Fruit fly (Drosophila melanogaster) whole organism, embryonic: ENCODE measurements around the gene Blimp-1.
A peak's percentile ranks its signal among the peaks of the same experiment; 100 is the strongest.

ENCODE experiments used
- CG11398 ChIP-seq: fragments of 200-800 bp; sonication (Bioruptor generic); optimal IDR thresholded peaks from 2 replicates; lab custom pipeline; 2016; ENCODE audit warnings: missing biosample characterization, missing genetic modification characterization
- CG12769 ChIP-seq: fragments of 200-800 bp; sonication (Bioruptor generic); optimal IDR thresholded peaks from 2 replicates; lab custom pipeline; 2019; ENCODE audit warnings: missing biosample characterization, mild to moderate bottlenecking, missing genetic modification characterization, moderate library complexity
- CG14860 ChIP-seq: fragments of 200-800 bp; sonication (Bioruptor generic); IDR thresholded peaks from 3 replicates; pipeline ENCODE4 v1.3.6; 2022; ENCODE audit warnings: missing biosample characterization, missing genetic modification characterization; ENCODE audit not compliant: partially characterized antibody
- CG15601 ChIP-seq: fragments of 200-800 bp; sonication (Bioruptor generic); optimal IDR thresholded peaks from 3 replicates; lab custom pipeline; 2019; ENCODE audit warnings: missing biosample characterization, mild to moderate bottlenecking, missing genetic modification characterization, moderate library complexity
- CG15696 ChIP-seq: fragments of 200-800 bp; sonication (Bioruptor generic); optimal IDR thresholded peaks from 2 replicates; lab custom pipeline; 2019; ENCODE audit warnings: missing biosample characterization, mild to moderate bottlenecking, missing genetic modification characterization, moderate library complexity
- CG16815 ChIP-seq: fragments of 200-800 bp; sonication (Bioruptor generic); optimal IDR thresholded peaks from 3 replicates; lab custom pipeline; 2017; ENCODE audit warnings: missing biosample characterization, mild to moderate bottlenecking, missing genetic modification characterization
- CG1792 ChIP-seq: fragments of 200-800 bp; sonication (Bioruptor generic); optimal IDR thresholded peaks from 2 replicates; lab custom pipeline; 2016; ENCODE audit warnings: missing biosample characterization, missing genetic modification characterization
- CG18619 ChIP-seq: fragments of 200-800 bp; sonication (Bioruptor generic); optimal IDR thresholded peaks from 3 replicates; lab custom pipeline; 2017; ENCODE audit warnings: missing biosample characterization, mild to moderate bottlenecking, missing genetic modification characterization
- CG2129 ChIP-seq: fragments of 200-800 bp; sonication (Bioruptor generic); IDR thresholded peaks from 2 replicates; pipeline ENCODE4 v1.3.6; 2022; ENCODE audit warnings: missing biosample characterization, missing genetic modification characterization; ENCODE audit not compliant: partially characterized antibody
- CG30020 ChIP-seq: fragments of 200-800 bp; optimal IDR thresholded peaks from 2 replicates; lab custom pipeline; 2019; ENCODE audit warnings: missing biosample characterization, mild to moderate bottlenecking, missing genetic modification characterization, moderate library complexity
- CG3163 ChIP-seq: fragments of 200-800 bp; sonication (Bioruptor generic); optimal IDR thresholded peaks from 3 replicates; lab custom pipeline; 2016; ENCODE audit warnings: missing biosample characterization, missing genetic modification characterization
- CG32772 ChIP-seq: fragments of 200-800 bp; sonication (Bioruptor generic); IDR thresholded peaks from 2 replicates; pipeline ENCODE4 v1.3.6; 2022; ENCODE audit warnings: missing biosample characterization, missing genetic modification characterization
- CG42726 ChIP-seq: fragments of 200-800 bp; sonication (Bioruptor generic); IDR thresholded peaks from 2 replicates; pipeline ENCODE4 v1.3.6; 2022; ENCODE audit warnings: missing biosample characterization, missing genetic modification characterization; ENCODE audit not compliant: partially characterized antibody
- CG7372 ChIP-seq: fragments of 200-800 bp; sonication (Bioruptor generic); IDR thresholded peaks from 2 replicates; pipeline ENCODE4 v1.3.6; 2022; ENCODE audit warnings: missing biosample characterization, missing genetic modification characterization
- CG8281 ChIP-seq: fragments of 200-800 bp; sonication (Bioruptor generic); optimal IDR thresholded peaks from 2 replicates; lab custom pipeline; 2018; ENCODE audit warnings: missing biosample characterization, mild to moderate bottlenecking, missing genetic modification characterization, moderate library complexity
- CG8765 ChIP-seq: fragments of 200-800 bp; sonication (Bioruptor generic); IDR thresholded peaks from 2 replicates; pipeline ENCODE4 v1.3.6; 2022; ENCODE audit warnings: missing biosample characterization, missing genetic modification characterization
- CG9215 ChIP-seq: fragments of 200-800 bp; sonication (Bioruptor generic); IDR thresholded peaks from 2 replicates; pipeline ENCODE4 v1.3.6; 2022; ENCODE audit warnings: missing biosample characterization, missing genetic modification characterization
- CrebB ChIP-seq: fragments of 200-800 bp; sonication (Bioruptor generic); optimal IDR thresholded peaks from 3 replicates; lab custom pipeline; 2018; ENCODE audit warnings: missing biosample characterization, mild to moderate bottlenecking, missing genetic modification characterization
- Doc2 ChIP-seq: fragments of 200-800 bp; sonication (Bioruptor generic); IDR thresholded peaks from 2 replicates; pipeline ENCODE4 v1.3.6; 2022; ENCODE audit warnings: missing biosample characterization, missing genetic modification characterization
- E2f2 ChIP-seq: fragments of 200-800 bp; sonication (Bioruptor generic); IDR thresholded peaks from 2 replicates; pipeline ENCODE4 v1.3.6; 2022; ENCODE audit warnings: missing biosample characterization, missing genetic modification characterization
- Hmx ChIP-seq: fragments of 200-800 bp; sonication (Bioruptor generic); optimal IDR thresholded peaks from 2 replicates; lab custom pipeline; 2016; ENCODE audit warnings: missing biosample characterization, missing genetic modification characterization
- Jarid2 ChIP-seq: fragments of 200-800 bp; sonication (Bioruptor generic); optimal IDR thresholded peaks from 3 replicates; lab custom pipeline; 2017; ENCODE audit warnings: mild to moderate bottlenecking, missing biosample characterization, missing genetic modification reagents, missing genetic modification characterization
- Lpt ChIP-seq: fragments of >200 bp; optimal IDR thresholded peaks from 2 replicates; lab custom pipeline; 2018; ENCODE audit warnings: missing biosample characterization, missing genetic modification characterization
- Med ChIP-seq: fragments of 200-800 bp; sonication (Bioruptor generic); peaks from one replicate; lab custom pipeline; 2016; ENCODE audit warnings: missing biosample characterization, missing genetic modification characterization, mild to moderate bottlenecking, inconsistent platforms, moderate library complexity
- Myb ChIP-seq: fragments of 200-800 bp; sonication (Bioruptor generic); optimal IDR thresholded peaks from 2 replicates; lab custom pipeline; 2016; ENCODE audit warnings: missing biosample characterization, missing genetic modification characterization
- Nf-YC ChIP-seq: fragments of 200-800 bp; optimal IDR thresholded peaks from 3 replicates; lab custom pipeline; 2019; ENCODE audit warnings: missing biosample characterization, mild to moderate bottlenecking, missing genetic modification characterization, moderate library complexity
- Scr ChIP-seq: fragments of 200-800 bp; sonication (Bioruptor generic); IDR thresholded peaks from 2 replicates; pipeline ENCODE4 v1.3.6; 2022; ENCODE audit warnings: missing biosample characterization, missing genetic modification characterization; ENCODE audit not compliant: partially characterized antibody
- Usf ChIP-seq: fragments of 200-800 bp; sonication (Bioruptor generic); optimal IDR thresholded peaks from 2 replicates; lab custom pipeline; 2017; ENCODE audit warnings: missing genotype, missing biosample characterization, missing genetic modification characterization
- bcd ChIP-seq: fragments of 200-800 bp; sonication (Bioruptor generic); optimal IDR thresholded peaks from 2 replicates; lab custom pipeline; 2017; ENCODE audit warnings: missing biosample characterization, mild to moderate bottlenecking, missing genetic modification characterization
- bigmax ChIP-seq: fragments of 200-800 bp; sonication (Bioruptor generic); optimal IDR thresholded peaks from 2 replicates; lab custom pipeline; 2018; ENCODE audit warnings: missing biosample characterization, mild to moderate bottlenecking, missing genetic modification characterization
- bowl ChIP-seq: fragments of 200-800 bp; sonication (Bioruptor generic); IDR thresholded peaks from 2 replicates; pipeline ENCODE4 v1.3.6; 2022; ENCODE audit warnings: missing biosample characterization, missing genetic modification characterization
- da ChIP-seq: fragments of 200-800 bp; sonication (Bioruptor generic); optimal IDR thresholded peaks from 2 replicates; lab custom pipeline; 2016; ENCODE audit warnings: missing biosample characterization, missing genetic modification characterization
- danr ChIP-seq: fragments of 200-800 bp; sonication (Bioruptor generic); IDR thresholded peaks from 2 replicates; pipeline ENCODE4 v1.3.6; 2022; ENCODE audit warnings: missing biosample characterization, missing genetic modification characterization
- disco-r ChIP-seq: fragments of 200-800 bp; sonication (Bioruptor generic); optimal IDR thresholded peaks from 2 replicates; lab custom pipeline; 2016; ENCODE audit warnings: missing biosample characterization, missing genetic modification characterization
- eve ChIP-seq, 2 experiments: fragments of >200 bp; optimal IDR thresholded peaks; 2 replicates each; lab custom pipeline; 2017; ENCODE audit warnings: missing biosample characterization in 2 of 2, missing genetic modification characterization in 2 of 2
- fd64A ChIP-seq: fragments of 200-800 bp; sonication (Bioruptor generic); optimal IDR thresholded peaks from 3 replicates; lab custom pipeline; 2018; ENCODE audit warnings: missing biosample characterization, mild to moderate bottlenecking, missing genetic modification characterization
- h ChIP-seq: fragments of >200 bp; optimal IDR thresholded peaks from 2 replicates; lab custom pipeline; 2017
- inv ChIP-seq: fragments of 200-800 bp; sonication (Bioruptor generic); IDR thresholded peaks from 2 replicates; pipeline ENCODE4 v1.3.6; 2022; ENCODE audit warnings: missing biosample characterization, missing genetic modification characterization; ENCODE audit not compliant: partially characterized antibody
- ken ChIP-seq: fragments of 200-800 bp; sonication (Bioruptor generic); IDR thresholded peaks from 3 replicates; pipeline ENCODE4 v1.3.6; 2022; ENCODE audit warnings: missing biosample characterization, missing genetic modification characterization
- knrl ChIP-seq: fragments of 200-800 bp; sonication (Bioruptor generic); IDR thresholded peaks from 3 replicates; pipeline ENCODE4 v1.3.6; 2022; ENCODE audit warnings: missing biosample characterization, missing genetic modification characterization; ENCODE audit not compliant: partially characterized antibody
- lov ChIP-seq, 2 experiments: fragments of 200-800 bp in 1 of 2; fragments of >200 bp in 1 of 2; sonication (Bioruptor generic) in 1 of 2; IDR thresholded peaks in 1 of 2; optimal IDR thresholded peaks in 1 of 2; 2 replicates in 1 of 2; 3 replicates in 1 of 2; pipeline versions ENCODE4 v1.3.6 to Lab custom; 2017 to 2022; ENCODE audit warnings: missing biosample characterization in 1 of 2, missing genetic modification characterization in 1 of 2
- luna ChIP-seq: fragments of 200-800 bp; sonication (Bioruptor generic); optimal IDR thresholded peaks from 2 replicates; lab custom pipeline; 2016; ENCODE audit warnings: missing biosample characterization, missing genetic modification characterization
- mirr ChIP-seq: fragments of 200-800 bp; sonication (Bioruptor generic); optimal IDR thresholded peaks from 3 replicates; lab custom pipeline; 2018; ENCODE audit warnings: missing biosample characterization, mild to moderate bottlenecking, missing genetic modification characterization
- oc ChIP-seq: fragments of 200-800 bp; sonication (Bioruptor generic); optimal IDR thresholded peaks from 2 replicates; lab custom pipeline; 2018; ENCODE audit warnings: missing biosample characterization, mild to moderate bottlenecking, missing genetic modification characterization, moderate library complexity
- onecut ChIP-seq: fragments of 200-800 bp; sonication (Bioruptor generic); IDR thresholded peaks from 2 replicates; pipeline ENCODE4 v1.3.6; 2022; ENCODE audit warnings: missing biosample characterization, missing genetic modification characterization
- otp ChIP-seq: fragments of 200-800 bp; sonication (Bioruptor generic); IDR thresholded peaks from 3 replicates; pipeline ENCODE4, ENCODE4 v1.3.6; 2022; ENCODE audit warnings: missing biosample characterization, missing genetic modification characterization
- run ChIP-seq: fragments of 200-800 bp; sonication (Bioruptor generic); optimal IDR thresholded peaks from 3 replicates; lab custom pipeline; 2018; ENCODE audit warnings: missing biosample characterization, mild to moderate bottlenecking, missing genetic modification characterization
- sim ChIP-seq: fragments of 200-800 bp; sonication (Bioruptor generic); IDR thresholded peaks from 2 replicates; pipeline ENCODE4 v1.3.6; 2022; ENCODE audit warnings: missing biosample characterization, missing genetic modification characterization
- slp2 ChIP-seq: fragments of 200-800 bp; sonication (Bioruptor generic); optimal IDR thresholded peaks from 2 replicates; lab custom pipeline; 2016; ENCODE audit warnings: missing biosample characterization, missing genetic modification characterization
- yki ChIP-seq: fragments of >200 bp; optimal IDR thresholded peaks from 3 replicates; lab custom pipeline; 2018
- zf30C ChIP-seq: fragments of 200-800 bp; sonication (Bioruptor generic); optimal IDR thresholded peaks from 3 replicates; lab custom pipeline; 2018; ENCODE audit warnings: missing biosample characterization, mild to moderate bottlenecking, missing genetic modification characterization

The Blimp-1 gene

DNA sequence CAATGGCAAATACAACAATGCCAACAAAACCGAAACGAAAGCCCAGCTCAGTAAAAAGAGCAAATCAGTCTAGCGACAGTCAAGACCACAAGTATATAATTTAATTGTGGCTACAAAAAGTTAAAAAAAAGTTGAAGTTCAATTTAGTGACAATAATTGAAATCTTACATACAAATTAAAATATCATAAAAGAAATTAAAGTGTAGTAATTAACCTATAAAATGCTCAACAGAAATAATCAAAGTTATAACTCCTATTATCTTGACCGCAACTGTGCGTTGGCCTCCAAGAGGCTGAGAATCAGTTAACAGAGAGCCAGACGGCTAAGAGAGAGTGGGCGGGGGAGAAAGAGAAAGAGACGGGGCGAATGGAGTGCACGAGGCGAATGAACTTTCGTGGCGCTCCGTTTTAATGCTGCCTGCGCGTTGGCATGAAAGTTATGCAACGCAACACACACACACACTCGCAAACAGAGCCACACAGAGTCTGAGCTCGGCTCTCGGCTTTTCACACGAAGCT lies 19.0 kb upstream of the Blimp-1 start (continued):
- no peak for TF ChIP-seq luna (GFP tag; lab: Kevin White, UChicago)
- no peak for TF ChIP-seq bowl (GFP tag; lab: Robert Waterston, UW)
- peak; percentile 49 for TF ChIP-seq CG16815
- no peak for TF ChIP-seq Nf-YC (tag; lab: Kevin White, UChicago)
- TF ChIP-seq Doc2 (GFP tag; lab: Robert Waterston, UW) = 0 out of 2 replicates have a peak, but pooled peaks have one; percentile 10
- no peak for TF ChIP-seq knrl (GFP tag; lab: Robert Waterston, UW)
- no peak for TF ChIP-seq da (GFP tag; lab: Kevin White, UChicago)
- TF ChIP-seq ken = peak; percentile 55; the same call in 1 of the 3 replicates
- TF ChIP-seq CG18619 (GFP tag; lab: Kevin White, UChicago) = peak; percentile 55
- TF ChIP-seq Scr = no peak
- TF ChIP-seq run (tag; lab: Kevin White, UChicago) = peak; percentile 73
- TF ChIP-seq fd64A (GFP tag; lab: Kevin White, UChicago) = peak; percentile 49
- peak; percentile 72 for TF ChIP-seq onecut (GFP tag; lab: Robert Waterston, UW)
- no peak for TF ChIP-seq lov (optimal IDR thresholded peaks at IDR 0.05; lab: Kevin White, UChicago)
- TF ChIP-seq lov (GFP tag; IDR thresholded peaks at IDR 0.05; lab: Robert Waterston, UW) = 0 out of 3 replicates have a peak, but pooled peaks have one; percentile 76
- TF ChIP-seq CG3163 (GFP tag; lab: Kevin White, UChicago) = peak; percentile 68
- TF ChIP-seq CG14860 (GFP tag; lab: Robert Waterston, UW) = no peak
- peak; percentile 24 for TF ChIP-seq disco-r (GFP tag; lab: Kevin White, UChicago)
- peak; percentile 14 for TF ChIP-seq CG12769
- peak; percentile 33 for TF ChIP-seq Usf
- no peak for TF ChIP-seq h (lab: Kevin White, UChicago)
- no peak for TF ChIP-seq slp2 (GFP tag; lab: Kevin White, UChicago)
- TF ChIP-seq CG42726 (GFP tag; lab: Robert Waterston, UW) = no peak
- peak; percentile 76 for TF ChIP-seq CrebB
- TF ChIP-seq oc (tag; lab: Kevin White, UChicago) = peak; percentile 86
- no peak for TF ChIP-seq danr
- peak; percentile 33 for TF ChIP-seq CG15696 (tag; lab: Kevin White, UChicago)
- peak; percentile 64 for TF ChIP-seq CG30020 (tag; lab: Kevin White, UChicago)
- 0 out of 2 replicates have a peak, but pooled peaks have one; percentile 36 for TF ChIP-seq CG7372 (GFP tag; lab: Robert Waterston, UW)
- TF ChIP-seq CG32772 (GFP tag; lab: Robert Waterston, UW) = peak; percentile 43; the same call in 1 of the 2 replicates
- no peak for TF ChIP-seq bigmax (GFP tag; lab: Kevin White, UChicago)
- TF ChIP-seq inv (GFP tag; lab: Robert Waterston, UW) = no peak
- TF ChIP-seq CG2129 (GFP tag; lab: Robert Waterston, UW) = no peak
- TF ChIP-seq Med = no peak
- TF ChIP-seq mirr (GFP tag; lab: Kevin White, UChicago) = no peak
- TF ChIP-seq CG15601 = peak; percentile 94
- TF ChIP-seq eve (GFP tag; optimal IDR thresholded peaks at IDR 0.05; lab: Kevin White, UChicago) = peak in 1 of 2 experiments; percentile 94
- no peak for TF ChIP-seq CG9215 (GFP tag; lab: Robert Waterston, UW)
- no peak; the same call in 1 of the 2 replicates for TF ChIP-seq E2f2 (GFP tag; lab: Robert Waterston, UW)
- 0 out of 3 replicates have a peak, but pooled peaks have one; percentile 33 for TF ChIP-seq otp (GFP tag; lab: Robert Waterston, UW)
- TF ChIP-seq CG8765 (GFP tag; lab: Robert Waterston, UW) = no peak
- TF ChIP-seq Hmx = no peak
- TF ChIP-seq CG8281 (tag; lab: Kevin White, UChicago) = peak; percentile 60
- TF ChIP-seq bcd (GFP tag; lab: Kevin White, UChicago) = peak; percentile 74
- peak; percentile 54 for TF ChIP-seq Jarid2
- TF ChIP-seq yki (lab: Kevin White, UChicago) = no peak
- TF ChIP-seq Myb (GFP tag; lab: Kevin White, UChicago) = no peak
- TF ChIP-seq sim (GFP tag; lab: Robert Waterston, UW) = no peak
- no peak for TF ChIP-seq Lpt (GFP tag; lab: Kevin White, UChicago)
- no peak for TF ChIP-seq zf30C
- no peak for TF ChIP-seq CG1792 (GFP tag; lab: Kevin White, UChicago)
- no peak for TF ChIP-seq CG11398 (GFP tag; lab: Kevin White, UChicago)
